Worm (Caenorhabditis elegans) whole organism, L4/young adult: ENCODE data around the gene K10C2.12.

Experiments
- W03F9.2 ChIP-seq: fragments of 150-350 bp; optimal IDR thresholded peaks from 2 replicates; lab custom pipeline; 2014; ENCODE audit warnings: missing biosample characterization, missing genetic modification characterization
- dao-5 ChIP-seq: sonication (generic microtip); optimal IDR thresholded peaks from 2 replicates; lab custom pipeline; 2016; ENCODE audit warnings: missing genotype, missing genetic modification characterization, moderate library complexity, missing compliant biosample characterization
- him-1 ChIP-seq: sonication (generic microtip); optimal IDR thresholded peaks from 2 replicates; lab custom pipeline; 2016; ENCODE audit warnings: missing genotype, missing genetic modification reagents, missing genetic modification characterization, missing compliant biosample characterization

Gene K10C2.12

ce11 chrX:6420681-6421080, at the start of gene K10C2.12:
Gene K10C2.12, minus strand, starts transcription at chrX:6420781.
- no peak for TF ChIP-seq him-1 (tag; lab: Kevin White, UChicago)
- TF ChIP-seq dao-5 (tag; lab: Kevin White, UChicago): no peak
- no peak for TF ChIP-seq W03F9.2 (tag; lab: Kevin White, UChicago)

DNA sequence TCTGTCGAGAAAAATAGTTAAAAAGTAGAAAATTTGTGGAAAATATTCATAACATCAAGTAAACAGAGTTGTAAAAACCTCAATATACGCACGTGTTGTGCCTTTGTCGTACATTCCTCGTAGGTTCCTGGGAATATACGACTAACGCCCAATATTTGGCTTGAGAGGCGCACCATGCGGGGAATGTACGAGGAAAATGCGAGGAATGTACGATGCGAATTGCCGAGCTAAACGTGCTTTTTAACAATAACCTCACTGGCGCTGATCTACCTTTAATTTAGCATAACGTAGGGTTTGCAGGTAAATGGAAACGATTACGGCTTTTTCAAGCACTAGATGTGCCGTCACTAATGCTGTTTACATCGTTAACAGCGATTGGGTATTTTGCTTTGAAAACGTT, 47.9 kb upstream of the K10C2.12 start, which contains the start of gene C15B12.9:
Gene C15B12.9 (plus strand): TSS at position 301 of the 400 bp plus-strand sequence.
- TF ChIP-seq dao-5 (tag; lab: Kevin White, UChicago) (no peak), W03F9.2 (tag; lab: Kevin White, UChicago) (no peak), him-1 (tag; lab: Kevin White, UChicago) (no peak)

ce11 chrX:6467462-6467861, 46.9 kb upstream of the K10C2.12 start, which contains the start of gene C15B12.3:
Gene C15B12.3, minus strand, starts transcription at chrX:6467562.
- TF ChIP-seq dao-5 (tag; lab: Kevin White, UChicago): no peak

ce11 chrX:6462995-6463462, 42.4 kb upstream of the K10C2.12 start, which contains the start of gene C15B12.2:
Gene C15B12.2, plus strand, starts transcription at chrX:6463412.
- TF ChIP-seq him-1 (tag; lab: Kevin White, UChicago): no peak
- TF ChIP-seq dao-5 (tag; lab: Kevin White, UChicago): no peak

- TF ChIP-seq dao-5 (tag; lab: Kevin White, UChicago) (no peak), him-1 (tag; lab: Kevin White, UChicago) (no peak), W03F9.2 (tag; lab: Kevin White, UChicago) (no peak)
These were observed 41.9 kb upstream of the K10C2.12 start for ce11 chrX:6462479-6462878.

DNA sequence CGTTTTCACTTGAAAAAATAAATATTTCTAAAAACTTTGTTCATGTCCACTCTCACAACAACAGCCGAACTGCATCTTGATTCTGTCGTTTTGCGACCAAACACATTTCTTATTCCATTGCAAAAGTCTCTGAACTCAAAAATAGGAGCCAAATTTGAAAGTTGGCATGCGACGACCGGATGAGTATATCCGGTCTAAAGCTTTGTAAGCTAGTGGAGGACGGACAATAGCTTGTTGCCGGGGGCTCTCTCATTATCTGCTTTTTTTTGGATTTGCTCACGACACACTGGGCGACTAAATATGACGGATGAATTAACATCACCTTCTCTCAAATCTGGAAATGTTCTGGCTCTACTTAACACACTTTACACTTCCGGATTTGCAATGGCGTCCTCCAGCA, 41.1 kb upstream of the K10C2.12 start, which contains the start of gene K04E7.1:
Gene K04E7.1 (plus strand): TSS at position 301 of the 400 bp plus-strand sequence.
- TF ChIP-seq dao-5 (tag; lab: Kevin White, UChicago) (no peak), W03F9.2 (tag; lab: Kevin White, UChicago) (no peak), him-1 (tag; lab: Kevin White, UChicago) (no peak)

DNA sequence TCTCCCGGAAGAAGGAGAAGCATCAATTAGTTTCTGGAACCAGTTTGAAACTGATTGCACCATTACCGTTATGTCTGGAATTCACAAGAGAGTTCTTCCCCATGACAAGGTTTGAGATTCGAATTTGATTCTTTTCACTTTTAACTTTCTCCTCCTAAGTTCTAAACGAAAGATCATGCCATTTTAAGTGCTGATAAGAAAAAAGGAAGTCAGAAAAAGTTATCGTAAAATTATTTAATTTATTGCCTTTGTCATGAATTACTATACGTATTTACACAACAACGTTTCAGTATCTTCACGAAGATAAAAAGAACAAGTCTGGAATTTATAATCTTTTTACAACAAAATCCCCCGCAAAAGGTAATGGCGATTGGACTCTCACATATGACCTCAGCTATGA, 39.5 kb upstream of the K10C2.12 start:
- TF ChIP-seq W03F9.2 (tag; lab: Kevin White, UChicago): no peak
- no peak for TF ChIP-seq dao-5 (tag; lab: Kevin White, UChicago)
- no peak for TF ChIP-seq him-1 (tag; lab: Kevin White, UChicago)

DNA sequence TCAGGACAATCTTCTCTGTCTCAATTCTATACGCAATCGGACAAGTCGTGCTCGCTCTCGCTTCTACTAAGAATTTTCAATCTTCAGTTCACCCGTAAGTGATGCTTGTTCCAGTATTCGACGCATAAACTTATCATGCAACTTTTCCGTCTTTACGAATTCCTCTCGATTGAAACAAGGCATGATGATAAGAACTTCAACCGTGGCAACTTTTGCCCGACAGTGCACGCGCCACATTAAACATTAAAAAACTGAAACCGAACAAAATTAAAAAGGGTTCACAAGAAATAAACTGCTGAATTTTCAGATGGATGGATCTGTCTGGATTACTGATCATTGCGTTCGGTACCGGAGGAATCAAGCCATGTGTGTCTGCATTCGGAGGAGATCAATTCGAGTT, 37.9 kb upstream of the K10C2.12 start:
- TF ChIP-seq W03F9.2 (tag; lab: Kevin White, UChicago) (no peak), him-1 (tag; lab: Kevin White, UChicago) (no peak), dao-5 (tag; lab: Kevin White, UChicago) (no peak)

ce11 chrX:6458001-6458400, 37.4 kb upstream of the K10C2.12 start:
- TF ChIP-seq dao-5 (tag; lab: Kevin White, UChicago) (no peak), him-1 (tag; lab: Kevin White, UChicago) (no peak), W03F9.2 (tag; lab: Kevin White, UChicago) (no peak)

- TF ChIP-seq dao-5 (tag; lab: Kevin White, UChicago): no peak
- no peak for TF ChIP-seq him-1 (tag; lab: Kevin White, UChicago)
- no peak for TF ChIP-seq W03F9.2 (tag; lab: Kevin White, UChicago)
These were observed 36.0 kb upstream of the K10C2.12 start, which contains the start of gene pept-1 for ce11 chrX:6456567-6456966. Gene pept-1, plus strand, starts transcription at chrX:6456872.

- TF ChIP-seq dao-5 (tag; lab: Kevin White, UChicago) (no peak), him-1 (tag; lab: Kevin White, UChicago) (no peak), W03F9.2 (tag; lab: Kevin White, UChicago) (no peak)
These were observed 34.6 kb upstream of the K10C2.12 start, which contains the start of gene nas-33 for ce11 chrX:6455157-6455556. Gene nas-33, minus strand, starts transcription at chrX:6455257.

- no peak for TF ChIP-seq him-1 (tag; lab: Kevin White, UChicago)
- TF ChIP-seq dao-5 (tag; lab: Kevin White, UChicago): no peak
- no peak for TF ChIP-seq W03F9.2 (tag; lab: Kevin White, UChicago)
These were observed 30.4 kb upstream of the K10C2.12 start, which contains the start of the genes grl-6 and K10C2.6 for ce11 chrX:6450839-6451491. Gene grl-6, minus strand, starts transcription at chrX:6450939. Gene K10C2.6, plus strand, starts transcription at chrX:6451441.

DNA sequence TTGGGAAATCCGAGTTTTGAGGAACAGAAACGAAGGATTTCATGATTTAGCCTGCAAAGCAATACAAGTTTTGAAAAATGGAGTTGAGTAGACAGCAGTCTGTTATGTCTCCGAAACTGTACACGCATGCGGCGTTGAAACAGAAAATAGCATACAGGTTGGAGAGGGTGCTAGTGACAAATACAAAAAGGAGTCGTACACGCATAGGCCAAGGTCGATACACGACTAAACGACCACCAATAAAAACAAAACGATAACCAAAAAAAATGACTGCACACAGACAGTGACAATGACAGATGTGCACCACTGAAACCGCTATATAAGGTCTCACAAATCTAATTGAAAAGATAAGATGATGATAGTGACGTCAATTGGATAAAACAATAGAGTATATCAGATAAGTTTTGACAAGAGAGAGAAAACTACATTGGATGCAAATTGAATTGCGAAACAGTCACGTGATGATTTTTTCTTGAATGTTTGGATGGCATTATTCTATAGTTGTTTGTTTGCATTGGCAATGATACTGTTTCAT, 28.4 kb upstream of the K10C2.12 start, which contains the start of gene fah-1:
Gene fah-1 (minus strand): TSS at position 51 of the 535 bp plus-strand sequence.
- TF ChIP-seq dao-5 (tag; lab: Kevin White, UChicago) (no peak), W03F9.2 (tag; lab: Kevin White, UChicago) (no peak), him-1 (tag; lab: Kevin White, UChicago) (no peak)
